Worm (Caenorhabditis elegans) whole organism, mixed stage, embryonic: Measurements from ENCODE around the gene F58H1.2.

Experiments used
- M03D4.4 ChIP-seq: sonication (generic microtip); optimal IDR thresholded peaks from 2 replicates; lab custom pipeline; 2017; ENCODE audit warnings: mild to moderate bottlenecking, missing genetic modification characterization, missing compliant biosample characterization
- blmp-1 ChIP-seq: fragments of 150-350 bp; optimal IDR thresholded peaks from 2 replicates; lab custom pipeline; 2014; ENCODE audit warnings: missing biosample characterization, missing genetic modification characterization
- ceh-39 ChIP-seq: fragments of 150-350 bp; optimal IDR thresholded peaks from 2 replicates; lab custom pipeline; 2014; ENCODE audit warnings: missing biosample characterization, missing genetic modification characterization
- ceh-43 ChIP-seq: fragments of 200-800 bp; sonication (Bioruptor generic); optimal IDR thresholded peaks from 2 replicates; lab custom pipeline; 2018; ENCODE audit warnings: mild to moderate bottlenecking, missing genetic modification characterization, moderate library complexity, missing compliant biosample characterization
- ceh-83 ChIP-seq: fragments of 200-800 bp; sonication (Bioruptor generic); optimal IDR thresholded peaks from 2 replicates; lab custom pipeline; 2018; ENCODE audit warnings: mild to moderate bottlenecking, missing genetic modification characterization, missing compliant biosample characterization
- ces-1 ChIP-seq: fragments of 150-350 bp; optimal IDR thresholded peaks from 2 replicates; lab custom pipeline; 2014; ENCODE audit warnings: missing biosample characterization, missing genetic modification reagents, missing genetic modification characterization
- cnd-1 ChIP-seq: fragments of 200-800 bp; sonication (Bioruptor generic); optimal IDR thresholded peaks from 2 replicates; lab custom pipeline; 2018; ENCODE audit warnings: mild to moderate bottlenecking, missing genetic modification characterization, missing compliant biosample characterization
- drap-1 ChIP-seq: fragments of 200-800 bp; sonication (Bioruptor generic); optimal IDR thresholded peaks from 3 replicates; lab custom pipeline; 2018; ENCODE audit warnings: mild to moderate bottlenecking, missing genetic modification characterization, missing compliant biosample characterization
- elt-1 ChIP-seq: sonication (generic microtip); optimal IDR thresholded peaks from 2 replicates; lab custom pipeline; 2017; ENCODE audit warnings: missing genetic modification characterization, mild to moderate bottlenecking, missing compliant biosample characterization, antibody characterized with exemption, moderate library complexity, borderline replicate concordance; ENCODE audit not compliant: insufficient read depth
- elt-3 ChIP-seq: fragments of 150-350 bp; optimal IDR thresholded peaks from 2 replicates; lab custom pipeline; 2014; ENCODE audit warnings: missing biosample characterization, missing genetic modification characterization
- flh-1 ChIP-seq: fragments of 200-800 bp; sonication (Bioruptor generic); optimal IDR thresholded peaks from 2 replicates; lab custom pipeline; 2018; ENCODE audit warnings: mild to moderate bottlenecking, missing genetic modification characterization, moderate library complexity, missing compliant biosample characterization
- ham-2 ChIP-seq: fragments of 200-800 bp; sonication (Bioruptor generic); optimal IDR thresholded peaks from 2 replicates; lab custom pipeline; 2018; ENCODE audit warnings: mild to moderate bottlenecking, missing genetic modification characterization, missing compliant biosample characterization
- hlh-1 ChIP-seq: fragments of 150-350 bp; optimal IDR thresholded peaks from 2 replicates; lab custom pipeline; 2014; ENCODE audit warnings: missing biosample characterization, missing genetic modification reagents, missing genetic modification characterization
- lin-13 ChIP-seq: fragments of 150-350 bp; optimal IDR thresholded peaks from 2 replicates; lab custom pipeline; 2014; ENCODE audit warnings: missing biosample characterization, missing genetic modification characterization
- lin-32 ChIP-seq: fragments of 200-800 bp; sonication (Bioruptor generic); optimal IDR thresholded peaks from 2 replicates; lab custom pipeline; 2018; ENCODE audit warnings: mild to moderate bottlenecking, missing genetic modification characterization, missing compliant biosample characterization
- lsy-2 ChIP-seq: fragments of 150-350 bp; optimal IDR thresholded peaks from 2 replicates; lab custom pipeline; 2014; ENCODE audit warnings: missing biosample characterization, missing genetic modification characterization
- mab-5 ChIP-seq: fragments of 150-350 bp; optimal IDR thresholded peaks from 2 replicates; lab custom pipeline; 2014; ENCODE audit warnings: missing biosample characterization, missing genetic modification characterization
- mep-1 ChIP-seq: fragments of 150-350 bp; optimal IDR thresholded peaks from 2 replicates; lab custom pipeline; 2017; ENCODE audit warnings: missing biosample characterization, missing genetic modification reagents, missing genetic modification characterization, inconsistent platforms
- mls-2 ChIP-seq: sonication (generic microtip); optimal IDR thresholded peaks from 2 replicates; lab custom pipeline; 2016; ENCODE audit warnings: mild to moderate bottlenecking, missing genetic modification characterization, moderate library complexity, missing compliant biosample characterization
- nhr-12 ChIP-seq: fragments of 150-350 bp; optimal IDR thresholded peaks from 2 replicates; lab custom pipeline; 2014; ENCODE audit warnings: missing biosample characterization, missing genetic modification characterization
- nhr-2 ChIP-seq: fragments of 150-350 bp; optimal IDR thresholded peaks from 2 replicates; lab custom pipeline; 2014; ENCODE audit warnings: missing biosample characterization, missing genetic modification characterization
- nhr-237 ChIP-seq: fragments of 150-350 bp; optimal IDR thresholded peaks from 2 replicates; lab custom pipeline; 2014; ENCODE audit warnings: missing biosample characterization, missing genetic modification characterization
- nhr-28 ChIP-seq: fragments of 150-350 bp; optimal IDR thresholded peaks from 2 replicates; lab custom pipeline; 2014; ENCODE audit warnings: missing biosample characterization, missing genetic modification characterization
- nhr-76 ChIP-seq: sonication (generic microtip); optimal IDR thresholded peaks from 2 replicates; lab custom pipeline; 2017; ENCODE audit warnings: missing biosample characterization, missing genetic modification characterization
- pha-4 ChIP-seq: fragments of 150-350 bp; optimal IDR thresholded peaks from 2 replicates; lab custom pipeline; 2018; ENCODE audit warnings: missing biosample characterization, missing genetic modification reagents, missing genetic modification characterization
- sem-2 ChIP-seq: fragments of 200-800 bp; sonication (Bioruptor generic); optimal IDR thresholded peaks from 2 replicates; lab custom pipeline; 2018; ENCODE audit warnings: mild to moderate bottlenecking, missing genetic modification characterization, missing compliant biosample characterization
- snpc-4 ChIP-seq: fragments of 150-350 bp; optimal IDR thresholded peaks from 2 replicates; lab custom pipeline; 2014; ENCODE audit warnings: missing biosample characterization, missing genetic modification characterization
- sptf-1 ChIP-seq: sonication (generic microtip); optimal IDR thresholded peaks from 2 replicates; lab custom pipeline; 2017; ENCODE audit warnings: mild to moderate bottlenecking, missing genetic modification characterization, moderate library complexity, missing compliant biosample characterization
- tbx-8 ChIP-seq: fragments of 200-800 bp; sonication (Bioruptor generic); optimal IDR thresholded peaks from 2 replicates; lab custom pipeline; 2018; ENCODE audit warnings: mild to moderate bottlenecking, missing genetic modification characterization, moderate library complexity, missing compliant biosample characterization
- unc-120 ChIP-seq: sonication (generic microtip); optimal IDR thresholded peaks from 2 replicates; lab custom pipeline; 2017; ENCODE audit warnings: missing genetic modification characterization, missing compliant biosample characterization; ENCODE audit not compliant: poor library complexity, severe bottlenecking
- unc-39 ChIP-seq: fragments of 150-350 bp; optimal IDR thresholded peaks from 2 replicates; lab custom pipeline; 2014; ENCODE audit warnings: missing biosample characterization, missing genetic modification characterization
- zip-8 ChIP-seq: fragments of 150-350 bp; optimal IDR thresholded peaks from 2 replicates; lab custom pipeline; 2014; ENCODE audit warnings: missing biosample characterization, missing genetic modification characterization

F58H1.2 gene

ce11 chrV:11891143-11891862, 37.6 kb upstream of the F58H1.2 start, which contains the start of the genes sodh-2 and srx-76:
sodh-2 (minus strand) TSS chrV:11891243.
srx-76 (plus strand) TSS chrV:11891812.
- no peak for TF ChIP-seq nhr-28 (tag; lab: Kevin White, UChicago)

DNA sequence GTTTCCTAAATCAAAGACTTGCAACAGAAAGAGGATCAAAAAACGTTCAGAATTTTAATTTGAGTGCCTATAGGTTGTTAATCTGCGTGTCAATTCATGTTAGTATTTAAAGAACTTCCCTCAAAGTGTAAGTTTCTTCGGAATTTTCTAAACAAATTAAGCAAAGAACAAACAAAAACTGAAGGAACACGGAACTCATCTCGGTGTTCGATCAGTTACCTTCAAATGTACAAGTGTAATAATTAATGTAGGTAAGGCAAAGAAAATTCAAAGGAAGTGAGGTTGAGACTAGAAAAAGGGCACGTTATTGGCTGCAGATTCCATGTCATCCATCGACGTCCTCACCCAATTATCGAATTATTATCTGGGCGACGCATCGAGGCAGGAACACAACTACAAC, 34.9 kb upstream of the F58H1.2 start, which contains the start of gene K12G11.6:
Gene K12G11.6, plus strand, starts transcription at position 357 of the 400 bp plus-strand sequence.
- TF ChIP-seq unc-120 (tag; lab: Kevin White, UChicago) (no peak), M03D4.4 (tag; lab: Kevin White, UChicago) (no peak), snpc-4 (tag; lab: Kevin White, UChicago) (no peak), sem-2 (GFP tag; lab: Kevin White, UChicago) (no peak)

ce11 chrV:11896322-11896898, 32.5 kb upstream of the F58H1.2 start:
- TF ChIP-seq lin-13 (peak; percentile 25), cnd-1 (tag; lab: Kevin White, UChicago) (no peak), elt-1 (tag; lab: Kevin White, UChicago) (no peak), nhr-12 (tag; lab: Kevin White, UChicago) (peak; percentile 32), elt-3 (tag; lab: Kevin White, UChicago) (no peak), flh-1 (GFP tag; lab: Kevin White, UChicago) (no peak), tbx-8 (GFP tag; lab: Kevin White, UChicago) (no peak), mep-1 (tag; lab: Kevin White, UChicago) (peak; percentile 50), ceh-43 (no peak), pha-4 (tag; lab: Kevin White, UChicago) (no peak)

- TF ChIP-seq nhr-28 (tag; lab: Kevin White, UChicago), result no peak
- no peak for TF ChIP-seq snpc-4 (tag; lab: Kevin White, UChicago)
- no peak for TF ChIP-seq ceh-43
- no peak for TF ChIP-seq ces-1 (GFP tag; lab: Kevin White, UChicago)
- TF ChIP-seq unc-39 (tag; lab: Kevin White, UChicago), result no peak
- no peak for TF ChIP-seq ceh-83 (GFP tag; lab: Kevin White, UChicago)
- no peak for TF ChIP-seq elt-1 (tag; lab: Kevin White, UChicago)
- TF ChIP-seq nhr-2 (tag; lab: Kevin White, UChicago), result no peak
- no peak for TF ChIP-seq lin-13
- no peak for TF ChIP-seq sem-2 (GFP tag; lab: Kevin White, UChicago)
- no peak for TF ChIP-seq elt-3 (tag; lab: Kevin White, UChicago)
- TF ChIP-seq drap-1 (GFP tag; lab: Kevin White, UChicago), result no peak
- TF ChIP-seq ham-2 (GFP tag; lab: Kevin White, UChicago), result no peak
- no peak for TF ChIP-seq nhr-12 (tag; lab: Kevin White, UChicago)
- TF ChIP-seq mls-2 (tag; lab: Kevin White, UChicago), result no peak
- TF ChIP-seq flh-1 (GFP tag; lab: Kevin White, UChicago), result no peak
- TF ChIP-seq blmp-1 (tag; lab: Kevin White, UChicago), result no peak
These were observed 31.3 kb upstream of the F58H1.2 start for ce11 chrV:11897604-11898003.

DNA sequence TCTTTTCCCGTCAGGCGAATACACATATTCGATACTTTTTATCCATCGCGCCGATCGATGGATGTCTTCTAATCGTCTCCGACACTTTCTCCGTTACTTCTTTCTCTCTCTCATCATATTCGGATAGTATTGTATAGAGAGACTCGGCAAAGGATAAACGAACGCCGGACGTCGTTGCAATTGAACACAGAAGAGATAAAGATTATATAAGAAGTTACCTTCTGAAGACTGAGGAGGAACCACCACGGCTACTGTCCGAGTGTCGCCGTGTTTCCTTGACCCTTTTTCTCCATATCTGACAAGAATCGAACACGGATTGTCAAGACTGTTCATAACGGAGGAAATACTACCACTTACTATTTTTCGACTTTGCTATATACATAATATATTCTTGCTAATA, 29.7 kb upstream of the F58H1.2 start, which contains the start of gene sma-1:
Gene sma-1, plus strand, starts transcription at position 301 of the 400 bp plus-strand sequence.
- no peak for TF ChIP-seq cnd-1 (tag; lab: Kevin White, UChicago)
- no peak for TF ChIP-seq mab-5 (tag; lab: Kevin White, UChicago)
- no peak for TF ChIP-seq nhr-76 (tag; lab: Kevin White, UChicago)
- TF ChIP-seq blmp-1 (tag; lab: Kevin White, UChicago), result peak; percentile 15
- TF ChIP-seq elt-1 (tag; lab: Kevin White, UChicago), result peak; percentile 12
- TF ChIP-seq unc-39 (tag; lab: Kevin White, UChicago), result no peak

DNA sequence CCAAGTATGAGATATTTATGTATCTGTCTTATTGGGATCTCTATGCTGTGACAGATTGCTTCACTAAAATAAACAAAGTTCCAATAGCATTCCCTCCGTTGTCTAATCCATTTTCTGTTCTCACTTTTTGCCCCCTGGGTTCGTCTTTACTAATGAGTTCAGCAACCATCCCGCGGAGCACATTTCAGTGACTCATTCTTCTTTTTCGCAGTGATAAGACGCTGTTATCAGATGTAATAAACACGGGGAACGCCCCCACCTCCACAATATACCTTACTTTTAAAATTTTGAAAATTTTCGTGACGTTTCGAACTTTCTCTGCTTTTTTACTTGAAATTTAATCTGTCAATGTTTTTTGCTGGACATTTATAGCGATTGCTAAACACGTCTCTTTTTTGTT, 28.8 kb upstream of the F58H1.2 start:
- TF ChIP-seq lin-32 (GFP tag; lab: Kevin White, UChicago), result no peak
- no peak for TF ChIP-seq nhr-237 (tag; lab: Kevin White, UChicago)
- TF ChIP-seq nhr-76 (tag; lab: Kevin White, UChicago), result no peak
- TF ChIP-seq blmp-1 (tag; lab: Kevin White, UChicago), result no peak
- no peak for TF ChIP-seq hlh-1 (tag; lab: Kevin White, UChicago)
- TF ChIP-seq zip-8 (tag; lab: Kevin White, UChicago), result no peak
- no peak for TF ChIP-seq ceh-39 (tag; lab: Kevin White, UChicago)
- no peak for TF ChIP-seq pha-4 (tag; lab: Kevin White, UChicago)
- no peak for TF ChIP-seq ceh-43
- TF ChIP-seq M03D4.4 (tag; lab: Kevin White, UChicago), result no peak
- no peak for TF ChIP-seq mls-2 (tag; lab: Kevin White, UChicago)
- TF ChIP-seq snpc-4 (tag; lab: Kevin White, UChicago), result no peak
- no peak for TF ChIP-seq flh-1 (GFP tag; lab: Kevin White, UChicago)
- TF ChIP-seq ham-2 (GFP tag; lab: Kevin White, UChicago), result no peak
- no peak for TF ChIP-seq lsy-2 (tag; lab: Kevin White, UChicago)
- no peak for TF ChIP-seq unc-120 (tag; lab: Kevin White, UChicago)
- TF ChIP-seq unc-39 (tag; lab: Kevin White, UChicago), result no peak
- TF ChIP-seq sptf-1, result no peak
